Worm (Caenorhabditis elegans): ENCODE results near the gene C14B1.8.

The C14B1.8 gene

ce11 chrIII:3743367-3743766 lies 23.9 kb upstream of the C14B1.8 start:
- no peak for TF ChIP-seq fkh-10 (GFP tag; optimal IDR thresholded peaks at IDR 0.05)
- no peak for TF ChIP-seq egl-27 (tag; optimal IDR thresholded peaks at IDR 0.05)
- TF ChIP-seq nhr-77 (tag; optimal IDR thresholded peaks at IDR 0.05) = no peak
- no peak for TF ChIP-seq eor-1 (tag; optimal IDR thresholded peaks at IDR 0.05)
- TF ChIP-seq hmg-11 (tag; optimal IDR thresholded peaks at IDR 0.05) = no peak
- TF ChIP-seq egl-5 (tag; optimal IDR thresholded peaks at IDR 0.05) = no peak
- no peak for TF ChIP-seq nhr-23 (tag; optimal IDR thresholded peaks at IDR 0.05)
- no peak for TF ChIP-seq elt-2 (tag; optimal IDR thresholded peaks at IDR 0.05)

- no peak for TF ChIP-seq lsy-12 (tag; optimal IDR thresholded peaks at IDR 0.05)
- TF ChIP-seq nhr-43 (tag; optimal IDR thresholded peaks at IDR 0.05; ENCODE audit: poor library complexity, severe bottlenecking) = no peak
- TF ChIP-seq egl-5 (tag; optimal IDR thresholded peaks at IDR 0.05) = no peak
- no peak for TF ChIP-seq mml-1 (tag; optimal IDR thresholded peaks at IDR 0.05)
- TF ChIP-seq unc-62 (GFP tag; optimal IDR thresholded peaks at IDR 0.05) = no peak
- TF ChIP-seq egl-27 (tag; optimal IDR thresholded peaks at IDR 0.05) = no peak
- TF ChIP-seq zag-1 (tag; optimal IDR thresholded peaks at IDR 0.05) = no peak
- no peak for TF ChIP-seq ZK546.5 (tag; optimal IDR thresholded peaks at IDR 0.05)
- no peak for TF ChIP-seq pqm-1 (tag; optimal IDR thresholded peaks at IDR 0.05)
- no peak for TF ChIP-seq elt-2 (tag; optimal IDR thresholded peaks at IDR 0.05)
- TF ChIP-seq mdl-1 (tag; optimal IDR thresholded peaks at IDR 0.05) = no peak
- TF ChIP-seq aly-2 (tag; optimal IDR thresholded peaks at IDR 0.05) = no peak
- TF ChIP-seq snpc-4 (tag; optimal IDR thresholded peaks at IDR 0.05) = no peak
- no peak for TF ChIP-seq sea-2 (GFP tag; optimal IDR thresholded peaks at IDR 0.05)
- no peak for TF ChIP-seq ceh-82 (tag; optimal IDR thresholded peaks at IDR 0.05)
- no peak for TF ChIP-seq nhr-25 (tag; optimal IDR thresholded peaks at IDR 0.05)
- no peak for TF ChIP-seq daf-12 (tag; optimal IDR thresholded peaks at IDR 0.05)
- no peak for TF ChIP-seq nhr-76 (tag; optimal IDR thresholded peaks at IDR 0.05)
Measured at ce11 chrIII:3742090-3742489, 22.6 kb upstream of the C14B1.8 start.

DNA sequence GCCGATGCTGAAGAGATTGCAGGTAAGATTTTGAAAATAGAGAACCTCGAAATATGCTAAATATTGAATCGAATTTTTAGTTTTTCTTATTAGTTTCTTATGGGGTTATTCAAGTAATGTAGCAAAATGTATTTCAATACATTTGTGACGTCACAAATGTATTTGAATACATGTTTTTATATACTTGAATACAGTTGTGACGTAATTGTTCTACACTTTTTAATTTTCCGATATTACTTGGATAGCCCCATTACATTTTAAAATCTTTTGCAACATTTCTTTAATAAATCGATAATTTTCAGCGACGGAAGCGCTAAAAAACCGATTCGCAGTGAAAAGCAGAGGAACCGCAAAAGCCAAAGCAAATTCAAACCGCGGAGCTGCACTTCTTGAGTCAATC lies 18.9 kb upstream of the C14B1.8 start:
- TF ChIP-seq pqm-1 (tag; optimal IDR thresholded peaks at IDR 0.05) (no peak), egl-5 (tag; optimal IDR thresholded peaks at IDR 0.05) (no peak), ceh-28 (tag; optimal IDR thresholded peaks at IDR 0.05) (no peak), nhr-11 (tag; optimal IDR thresholded peaks at IDR 0.05) (no peak), ztf-11 (tag; optimal IDR thresholded peaks at IDR 0.05) (no peak), ZK546.5 (tag; optimal IDR thresholded peaks at IDR 0.05) (no peak)

DNA sequence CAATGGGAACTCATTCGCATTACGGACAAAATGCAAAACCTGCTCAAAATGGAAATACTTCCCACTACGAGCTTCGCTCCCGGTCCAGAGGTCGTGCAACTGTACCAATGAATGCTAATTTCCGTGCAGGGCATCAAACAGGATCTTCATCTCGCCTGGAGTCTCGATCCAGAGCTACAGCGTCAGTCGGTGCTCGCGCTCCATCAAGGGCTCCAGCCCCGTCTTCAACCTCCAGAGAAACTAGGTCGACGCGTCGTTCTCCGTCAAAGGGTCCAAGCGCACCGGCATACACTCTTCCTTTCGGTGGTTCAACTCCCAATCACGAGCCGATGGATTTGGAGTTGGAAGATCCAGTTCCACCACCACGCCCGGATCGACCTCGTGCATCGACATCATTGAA lies 18.3 kb upstream of the C14B1.8 start:
- no peak for TF ChIP-seq eor-1 (tag; optimal IDR thresholded peaks at IDR 0.05)
- TF ChIP-seq R02D3.7 (tag; optimal IDR thresholded peaks at IDR 0.05) = no peak
- TF ChIP-seq elt-1 (tag; optimal IDR thresholded peaks at IDR 0.05) = no peak
- no peak for TF ChIP-seq mdl-1 (tag; optimal IDR thresholded peaks at IDR 0.05)
- no peak for TF ChIP-seq ceh-16 (tag; optimal IDR thresholded peaks at IDR 0.05)

DNA sequence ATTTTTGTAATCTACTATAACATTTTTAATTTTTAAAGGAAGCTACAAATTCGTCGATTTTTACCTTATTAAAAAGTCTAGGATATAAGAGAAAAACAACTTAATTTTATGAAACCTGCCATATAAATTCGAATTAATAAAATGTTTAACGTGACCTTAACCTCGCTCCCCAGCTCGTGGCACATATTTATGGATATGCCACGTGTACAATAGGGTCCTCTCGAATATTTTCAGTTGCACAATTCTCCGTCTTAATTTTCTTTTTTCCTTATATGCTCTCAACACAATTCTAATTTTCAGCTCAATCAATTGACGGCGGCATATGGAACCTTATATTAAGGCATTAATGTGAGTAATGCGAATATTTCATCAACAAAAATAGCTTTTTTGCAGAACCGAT lies 16.8 kb upstream of the C14B1.8 start, which contains the start of gene F34D10.4:
TSS of gene F34D10.4 (plus strand) at position 301 of the 400 bp plus-strand sequence.
- no peak for TF ChIP-seq fkh-10 (GFP tag; optimal IDR thresholded peaks at IDR 0.05)
- TF ChIP-seq ceh-9 (tag; optimal IDR thresholded peaks at IDR 0.05) = no peak
- peak; percentile 50 for TF ChIP-seq nhr-43 (tag; optimal IDR thresholded peaks at IDR 0.05; ENCODE audit: poor library complexity, severe bottlenecking)

DNA sequence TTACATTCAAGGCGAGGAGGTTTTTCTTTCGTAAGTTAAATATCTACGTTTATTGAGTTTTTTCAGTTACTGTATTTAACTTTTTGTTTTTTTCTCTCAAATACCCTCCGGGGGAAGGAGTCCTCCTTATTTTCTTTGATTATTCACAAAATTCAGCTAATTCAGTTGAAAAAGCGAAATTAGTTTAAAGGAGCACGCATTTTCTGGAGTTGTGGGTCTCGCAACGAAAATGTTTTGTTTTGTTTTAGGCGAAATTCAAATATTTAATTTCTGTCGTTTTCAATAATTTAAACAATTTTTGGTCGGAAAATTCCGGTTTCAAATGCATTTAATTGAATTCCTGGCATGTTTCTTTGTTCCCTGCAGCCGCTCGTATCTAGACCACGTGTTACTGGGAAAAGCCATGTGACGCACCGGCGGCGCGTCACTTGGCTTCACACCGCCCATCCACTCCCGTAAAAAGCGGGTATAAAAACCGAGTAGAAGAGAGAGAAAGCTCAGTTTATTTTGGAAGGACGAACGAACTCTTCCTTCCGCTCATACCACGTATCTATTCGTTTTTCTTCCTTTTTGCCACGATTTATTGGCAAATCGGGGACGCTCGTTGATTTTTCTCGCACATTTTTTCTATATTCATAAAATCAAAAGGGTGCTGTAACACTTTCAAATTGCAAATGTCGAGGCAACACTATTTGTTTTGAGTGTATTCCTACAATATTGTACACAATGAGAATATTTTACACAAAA lies 16.2 kb upstream of the C14B1.8 start:
- TF ChIP-seq nfya-1 (tag; optimal IDR thresholded peaks at IDR 0.05; ENCODE audit: insufficient read depth) = peak; percentile 13
- peak; percentile 78 for TF ChIP-seq ama-1 (optimal IDR thresholded peaks at IDR 0.05)
- TF ChIP-seq snpc-4 (tag; optimal IDR thresholded peaks at IDR 0.05) = no peak

Measured in whole organism, L3 larva.